Worm (Caenorhabditis elegans) whole organism, L2 larva: ENCODE measurements around the gene EGAP4.1.

ENCODE experiments used
- C34F6.9 ChIP-seq: fragments of 150-350 bp; optimal IDR thresholded peaks from 2 replicates; lab custom pipeline; 2014; ENCODE audit warnings: missing biosample characterization, missing genetic modification characterization
- F13H6.1 ChIP-seq: sonication (generic microtip); optimal IDR thresholded peaks from 2 replicates; lab custom pipeline; 2016; ENCODE audit warnings: missing genetic modification characterization, missing compliant biosample characterization
- R02D3.7 ChIP-seq: fragments of 150-350 bp; optimal IDR thresholded peaks from 2 replicates; lab custom pipeline; 2014; ENCODE audit warnings: missing biosample characterization, missing genetic modification characterization
- Y55F3AM.14 ChIP-seq: fragments of 200-800 bp; sonication (Bioruptor generic); optimal IDR thresholded peaks from 2 replicates; lab custom pipeline; 2018; ENCODE audit warnings: mild to moderate bottlenecking, missing genetic modification characterization, missing compliant biosample characterization
- aly-2 ChIP-seq: fragments of 150-350 bp; optimal IDR thresholded peaks from 2 replicates; lab custom pipeline; 2014; ENCODE audit warnings: missing biosample characterization, missing genetic modification characterization
- blmp-1 ChIP-seq: sonication (generic microtip); optimal IDR thresholded peaks from 2 replicates; lab custom pipeline; 2017; ENCODE audit warnings: missing genetic modification characterization, mild to moderate bottlenecking, missing compliant biosample characterization, antibody characterized with exemption, moderate library complexity; ENCODE audit not compliant: insufficient read depth
- ceh-16 ChIP-seq: fragments of 150-350 bp; optimal IDR thresholded peaks from 2 replicates; lab custom pipeline; 2014; ENCODE audit warnings: missing biosample characterization, missing genetic modification characterization
- ceh-82 ChIP-seq: fragments of 150-350 bp; optimal IDR thresholded peaks from 2 replicates; lab custom pipeline; 2014; ENCODE audit warnings: missing biosample characterization, missing genetic modification characterization
- crh-2 ChIP-seq: sonication (generic microtip); optimal IDR thresholded peaks from 2 replicates; lab custom pipeline; 2017; ENCODE audit warnings: missing biosample characterization, missing genetic modification characterization
- egl-27 ChIP-seq: sonication (generic microtip); optimal IDR thresholded peaks from 3 replicates; lab custom pipeline; 2017; ENCODE audit warnings: missing biosample characterization, missing genetic modification reagents, missing genetic modification characterization
- elt-1 ChIP-seq: fragments of 150-350 bp; optimal IDR thresholded peaks from 2 replicates; lab custom pipeline; 2014; ENCODE audit warnings: missing biosample characterization, missing genetic modification characterization
- elt-3 ChIP-seq: sonication (generic microtip); optimal IDR thresholded peaks from 2 replicates; lab custom pipeline; 2017; ENCODE audit warnings: missing biosample characterization, missing genetic modification characterization
- fos-1 ChIP-seq: fragments of 150-350 bp; optimal IDR thresholded peaks from 2 replicates; lab custom pipeline; 2014; ENCODE audit warnings: missing biosample characterization, missing genetic modification characterization
- lin-13 ChIP-seq: fragments of 150-350 bp; optimal IDR thresholded peaks from 2 replicates; lab custom pipeline; 2014; ENCODE audit warnings: missing biosample characterization, missing genetic modification reagents, missing genetic modification characterization
- lin-39 ChIP-seq: fragments of 150-350 bp; optimal IDR thresholded peaks from 2 replicates; lab custom pipeline; 2014; ENCODE audit warnings: missing biosample characterization, missing genetic modification reagents, missing genetic modification characterization
- lsy-2 ChIP-seq, 2 experiments: fragments of 150-350 bp in 1 of 2; sonication (generic microtip) in 1 of 2; optimal IDR thresholded peaks; 2 replicates each; lab custom pipeline; 2014 to 2017; ENCODE audit warnings: missing biosample characterization in 2 of 2, missing genetic modification characterization in 2 of 2
- mab-5 ChIP-seq: fragments of 150-350 bp; optimal IDR thresholded peaks from 2 replicates; lab custom pipeline; 2014; ENCODE audit warnings: missing biosample characterization, missing genetic modification characterization
- mbf-1 ChIP-seq: sonication (generic microtip); optimal IDR thresholded peaks from 2 replicates; lab custom pipeline; 2017; ENCODE audit warnings: missing biosample characterization, missing genetic modification characterization
- mdl-1 ChIP-seq, 2 experiments: fragments of 150-350 bp in 1 of 2; sonication (generic microtip) in 1 of 2; optimal IDR thresholded peaks; 2 replicates each; lab custom pipeline; 2017; ENCODE audit warnings: missing biosample characterization in 2 of 2, missing genetic modification characterization in 2 of 2
- nhr-10 ChIP-seq: sonication (generic microtip); optimal IDR thresholded peaks from 2 replicates; lab custom pipeline; 2017; ENCODE audit warnings: missing biosample characterization, missing genetic modification characterization
- nhr-11 ChIP-seq: fragments of 150-350 bp; optimal IDR thresholded peaks from 2 replicates; lab custom pipeline; 2014; ENCODE audit warnings: missing biosample characterization, missing genetic modification characterization
- nhr-12 ChIP-seq: fragments of 150-350 bp; optimal IDR thresholded peaks from 2 replicates; lab custom pipeline; 2014; ENCODE audit warnings: missing biosample characterization, missing genetic modification characterization
- nhr-129 ChIP-seq: fragments of 150-350 bp; optimal IDR thresholded peaks from 2 replicates; lab custom pipeline; 2014; ENCODE audit warnings: missing biosample characterization, missing genetic modification characterization
- nhr-21 ChIP-seq: fragments of 150-350 bp; optimal IDR thresholded peaks from 2 replicates; lab custom pipeline; 2014; ENCODE audit warnings: missing biosample characterization, missing genetic modification characterization
- nhr-237 ChIP-seq: fragments of 150-350 bp; optimal IDR thresholded peaks from 2 replicates; lab custom pipeline; 2014; ENCODE audit warnings: missing biosample characterization, missing genetic modification characterization
- nhr-25 ChIP-seq: fragments of 150-350 bp; sonication (generic microtip); optimal IDR thresholded peaks from 3 replicates; lab custom pipeline; 2014; ENCODE audit warnings: missing biosample characterization, missing genetic modification characterization
- nhr-77 ChIP-seq: fragments of 150-350 bp; optimal IDR thresholded peaks from 2 replicates; lab custom pipeline; 2014; ENCODE audit warnings: missing biosample characterization, missing genetic modification characterization
- peb-1 ChIP-seq: fragments of 150-350 bp; optimal IDR thresholded peaks from 2 replicates; lab custom pipeline; 2014; ENCODE audit warnings: missing biosample characterization, missing genetic modification characterization
- sem-4 ChIP-seq: fragments of 150-350 bp; optimal IDR thresholded peaks from 2 replicates; lab custom pipeline; 2014; ENCODE audit warnings: missing biosample characterization, missing genetic modification reagents, missing genetic modification characterization
- skn-1 ChIP-seq: sonication (generic microtip); optimal IDR thresholded peaks from 2 replicates; lab custom pipeline; 2017; ENCODE audit warnings: missing biosample characterization, missing genetic modification characterization
- sma-3 ChIP-seq: sonication (generic microtip); optimal IDR thresholded peaks from 2 replicates; lab custom pipeline; 2016; ENCODE audit warnings: missing genetic modification reagents, missing genetic modification characterization, missing compliant biosample characterization
- unc-55 ChIP-seq: fragments of 150-350 bp; sonication (generic microtip); optimal IDR thresholded peaks from 3 replicates; lab custom pipeline; 2014; ENCODE audit warnings: missing biosample characterization, missing genetic modification reagents, missing genetic modification characterization
- zag-1 ChIP-seq: fragments of 150-350 bp; optimal IDR thresholded peaks from 2 replicates; lab custom pipeline; 2014; ENCODE audit warnings: missing biosample characterization, missing genetic modification characterization
- ztf-1 ChIP-seq: fragments of 200-800 bp; sonication (Bioruptor generic); conservative IDR thresholded peaks from 2 replicates; pipeline ENCODE4 v1.3.6; 2022; ENCODE audit warnings: missing genetic modification characterization, missing compliant biosample characterization
- ztf-11 ChIP-seq: sonication (generic microtip); optimal IDR thresholded peaks from 2 replicates; lab custom pipeline; 2017; ENCODE audit warnings: missing biosample characterization, missing genetic modification characterization
- ztf-4 ChIP-seq: fragments of 150-350 bp; optimal IDR thresholded peaks from 2 replicates; lab custom pipeline; 2014; ENCODE audit warnings: missing biosample characterization, missing genetic modification characterization

Gene EGAP4.1

ce11 chrX:8745524-8745923 is 18.3 kb upstream of the EGAP4.1 start:
- no peak for TF ChIP-seq unc-55 (GFP tag; lab: Kevin White, UChicago)
- no peak for TF ChIP-seq ceh-16 (tag; lab: Kevin White, UChicago)
- TF ChIP-seq mab-5 = no peak
- TF ChIP-seq nhr-11 (tag; lab: Kevin White, UChicago) = no peak
- no peak for TF ChIP-seq sem-4 (tag; lab: Kevin White, UChicago)
- TF ChIP-seq zag-1 = no peak
- no peak for TF ChIP-seq ceh-82
- no peak for TF ChIP-seq nhr-10 (tag; lab: Kevin White, UChicago)
- TF ChIP-seq lsy-2 (tag; optimal IDR thresholded peaks at IDR 0.05; lab: Kevin White, UChicago) = no peak
- TF ChIP-seq Y55F3AM.14 (GFP tag; lab: Kevin White, UChicago) = no peak

ce11 chrX:8744192-8744985 is 17.2 kb upstream of the EGAP4.1 start:
- TF ChIP-seq ztf-4 (tag; lab: Kevin White, UChicago) (no peak), peb-1 (tag; lab: Kevin White, UChicago) (no peak), C34F6.9 (no peak), ztf-11 (tag; lab: Kevin White, UChicago) (no peak), skn-1 (tag; lab: Kevin White, UChicago) (no peak), Y55F3AM.14 (GFP tag; lab: Kevin White, UChicago) (no peak), mbf-1 (tag; lab: Kevin White, UChicago) (no peak), ztf-1 (GFP tag; lab: Robert Waterston, UW) (no peak), sma-3 (GFP tag; lab: Kevin White, UChicago) (no peak), nhr-12 (tag; lab: Kevin White, UChicago) (no peak), nhr-11 (tag; lab: Kevin White, UChicago) (no peak), nhr-25 (no peak), nhr-21 (no peak), fos-1 (tag; lab: Kevin White, UChicago) (no peak), elt-1 (tag; lab: Kevin White, UChicago) (no peak), mdl-1 (tag; optimal IDR thresholded peaks at IDR 0.05; lab: Kevin White, UChicago) (no peak), nhr-77 (tag; lab: Kevin White, UChicago) (no peak), lin-39 (tag; lab: Kevin White, UChicago) (no peak)

- TF ChIP-seq lin-13 (GFP tag; lab: Kevin White, UChicago) (no peak), R02D3.7 (tag; lab: Kevin White, UChicago) (no peak), lin-39 (tag; lab: Kevin White, UChicago) (no peak), nhr-10 (tag; lab: Kevin White, UChicago) (no peak), F13H6.1 (tag; lab: Kevin White, UChicago) (no peak), aly-2 (tag; lab: Kevin White, UChicago) (no peak), unc-55 (GFP tag; lab: Kevin White, UChicago) (no peak), sem-4 (tag; lab: Kevin White, UChicago) (no peak), peb-1 (tag; lab: Kevin White, UChicago) (no peak), nhr-237 (tag; lab: Kevin White, UChicago) (no peak), crh-2 (tag; lab: Kevin White, UChicago) (no peak), Y55F3AM.14 (GFP tag; lab: Kevin White, UChicago) (no peak), blmp-1 (tag; lab: Kevin White, UChicago) (no peak), mdl-1 (tag; optimal IDR thresholded peaks at IDR 0.05; lab: Kevin White, UChicago) (no peak), elt-3 (tag; lab: Kevin White, UChicago) (no peak), mbf-1 (tag; lab: Kevin White, UChicago) (no peak), nhr-129 (tag; lab: Kevin White, UChicago) (no peak), egl-27 (no peak), ceh-16 (tag; lab: Kevin White, UChicago) (no peak), skn-1 (tag; lab: Kevin White, UChicago) (no peak)
These were observed 15.7 kb upstream of the EGAP4.1 start, which contains the start of gene M02D8.7 for ce11 chrX:8742896-8743295. M02D8.7 (minus strand) TSS chrX:8742996.
